Fruit fly (Drosophila melanogaster): ENCODE results near the gene mab-21.

The mab-21 gene

dm6 chrX:5989368-5989767 is 23.6 kb downstream of the mab-21 start (continued):
- TF ChIP-seq croc (GFP tag; conservative IDR thresholded peaks at IDR 0.05) (peak; percentile 29; the same call in 1 of the 3 replicates), gro (GFP tag; optimal IDR thresholded peaks at IDR 0.05) (no peak), dysf (GFP tag; IDR thresholded peaks at IDR 0.05) (peak; percentile 50; the same call in 2 of the 3 replicates), shn (GFP tag; optimal IDR thresholded peaks at IDR 0.05) (no peak), CG9437 (GFP tag; optimal IDR thresholded peaks at IDR 0.05) (no peak), mirr (GFP tag; optimal IDR thresholded peaks at IDR 0.05) (no peak), hkb (optimal IDR thresholded peaks at IDR 0.05) (no peak), hkb (GFP tag; IDR thresholded peaks at IDR 0.05) (peak; percentile 66), Opbp (GFP tag; IDR thresholded peaks at IDR 0.05; ENCODE audit: partially characterized antibody) (no peak), slbo (GFP tag; IDR thresholded peaks at IDR 0.05) (peak; percentile 23; the same call in 1 of the 2 replicates), HHEX (GFP tag; optimal IDR thresholded peaks at IDR 0.05) (no peak), lov (optimal IDR thresholded peaks at IDR 0.05) (no peak), lov (GFP tag; IDR thresholded peaks at IDR 0.05) (no peak), bbx (GFP tag; IDR thresholded peaks at IDR 0.05; ENCODE audit: partially characterized antibody) (no peak), CG30020 (tag; optimal IDR thresholded peaks at IDR 0.05) (no peak), CG43689 (GFP tag; IDR thresholded peaks at IDR 0.05) (no peak), CG4360 (GFP tag; IDR thresholded peaks at IDR 0.05) (no peak), HmgD (GFP tag; optimal IDR thresholded peaks at IDR 0.05) (no peak), Poxn (GFP tag; IDR thresholded peaks at IDR 0.05) (no peak), CG9727 (GFP tag; optimal IDR thresholded peaks at IDR 0.05) (peak; percentile 2), lab (GFP tag; optimal IDR thresholded peaks at IDR 0.05) (peak; percentile 50), fru (optimal IDR thresholded peaks at IDR 0.05) (no peak), Lpt (GFP tag; optimal IDR thresholded peaks at IDR 0.05) (no peak), CG1024 (GFP tag; IDR thresholded peaks at IDR 0.05) (no peak), CG17328 (GFP tag; IDR thresholded peaks at IDR 0.05) (peak; percentile 48; the same call in 1 of the 2 replicates), CG4404 (GFP tag; IDR thresholded peaks at IDR 0.05) (no peak), zen2 (GFP tag; IDR thresholded peaks at IDR 0.05; ENCODE audit: partially characterized antibody) (no peak), CG12104 (GFP tag; optimal IDR thresholded peaks at IDR 0.05) (no peak), CG7786 (GFP tag; optimal IDR thresholded peaks at IDR 0.05) (no peak), Oli (tag; optimal IDR thresholded peaks at IDR 0.05) (peak; percentile 61), jing (GFP tag; optimal IDR thresholded peaks at IDR 0.05) (peak; percentile 7), Elba2 (GFP tag; optimal IDR thresholded peaks at IDR 0.05) (no peak), sd (tag; optimal IDR thresholded peaks at IDR 0.05) (no peak), CG32532 (GFP tag; IDR thresholded peaks at IDR 0.05) (peak; percentile 51; the same call in 1 of the 2 replicates), CG10366 (GFP tag; IDR thresholded peaks at IDR 0.05) (peak; percentile 65), CG9932 (GFP tag; IDR thresholded peaks at IDR 0.05) (no peak), CG7987 (GFP tag; optimal IDR thresholded peaks at IDR 0.05) (no peak), ato (GFP tag; IDR thresholded peaks at IDR 0.05; ENCODE audit: partially characterized antibody) (no peak), onecut (GFP tag; IDR thresholded peaks at IDR 0.05) (no peak), CG1233 (GFP tag; optimal IDR thresholded peaks at IDR 0.05) (no peak), CG9817 (tag; optimal IDR thresholded peaks at IDR 0.05) (peak; percentile 6), nerfin-2 (GFP tag; IDR thresholded peaks at IDR 0.05; ENCODE audit: partially characterized antibody) (no peak), prd (optimal IDR thresholded peaks at IDR 0.05) (no peak), prd (GFP tag; IDR thresholded peaks at IDR 0.05) (peak; percentile 70), CoRest (tag; optimal IDR thresholded peaks at IDR 0.05) (peak; percentile 36), pan (optimal IDR thresholded peaks at IDR 0.05) (no peak), pan (GFP tag; optimal IDR thresholded peaks at IDR 0.05 in 1 of 2, IDR thresholded peaks at IDR 0.05 in 1 of 2) (peak in 1 of 2 experiments; percentile 76), Atf6 (GFP tag; IDR thresholded peaks at IDR 0.05) (peak; percentile 20; the same call in 1 of the 2 replicates), tap (tag; optimal IDR thresholded peaks at IDR 0.05) (peak; percentile 51), Gsc (GFP tag; IDR thresholded peaks at IDR 0.05) (no peak), HmgZ (tag; optimal IDR thresholded peaks at IDR 0.05) (no peak), CG1832 (GFP tag; optimal IDR thresholded peaks at IDR 0.05) (no peak), CG10147 (GFP tag; optimal IDR thresholded peaks at IDR 0.05) (no peak)
